Fruit fly (Drosophila melanogaster) whole organism, prepupa: ENCODE data around the gene Pex5.

Source experiments
- CG16779 ChIP-seq: fragments of 200-800 bp; sonication (Bioruptor generic); optimal IDR thresholded peaks from 3 replicates; lab custom pipeline; 2017; ENCODE audit warnings: missing biosample characterization, mild to moderate bottlenecking, missing genetic modification characterization
- CG3919 ChIP-seq: fragments of 200-800 bp; sonication (Bioruptor generic); optimal IDR thresholded peaks from 3 replicates; lab custom pipeline; 2016; ENCODE audit warnings: missing biosample characterization, missing genetic modification characterization
- pdm3 ChIP-seq: fragments of 200-800 bp; sonication (Bioruptor generic); optimal IDR thresholded peaks from 3 replicates; lab custom pipeline; 2016; ENCODE audit warnings: missing biosample characterization, missing genetic modification characterization
- ss ChIP-seq, 2 experiments: fragments of 200-800 bp; sonication (Bioruptor generic); optimal IDR thresholded peaks; 2 replicates in 1 of 2; 3 replicates in 1 of 2; lab custom pipeline; 2017 to 2018; ENCODE audit warnings: mild to moderate bottlenecking in 2 of 2, missing biosample characterization in 2 of 2, missing genetic modification characterization in 2 of 2, moderate library complexity in 1 of 2

DNA sequence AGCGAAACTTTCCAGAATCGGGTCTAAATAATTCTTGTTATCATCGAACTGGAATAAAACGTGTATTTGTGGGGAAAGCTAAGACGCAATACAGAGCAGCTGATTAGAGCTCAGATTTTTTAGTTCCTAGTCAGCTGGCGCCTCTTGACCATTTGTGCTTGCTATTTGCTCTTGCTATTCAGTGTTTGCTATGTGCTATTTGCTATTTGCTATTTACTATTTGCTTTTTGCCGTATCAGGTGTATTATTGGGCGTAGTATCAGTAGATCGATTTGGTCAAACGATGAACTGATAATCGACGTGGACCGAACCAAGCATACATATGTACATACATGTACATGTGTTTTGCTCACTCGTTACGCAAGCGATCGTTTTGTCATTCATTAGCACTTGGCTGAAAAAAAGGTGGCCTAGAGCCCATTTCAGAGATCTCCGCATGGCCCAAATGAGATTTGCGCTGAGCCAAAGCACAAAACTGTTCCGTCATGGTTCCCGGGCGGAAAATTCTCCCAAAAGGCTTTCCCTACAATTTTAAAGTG, 23.4 kb downstream of the Pex5 start:
- no peak for TF ChIP-seq pdm3 (GFP tag; lab: Kevin White, UChicago)
- TF ChIP-seq ss (GFP tag; optimal IDR thresholded peaks at IDR 0.05; lab: Kevin White, UChicago): no peak
- no peak for TF ChIP-seq CG16779 (tag; lab: Kevin White, UChicago)
- TF ChIP-seq CG3919 (GFP tag; lab: Kevin White, UChicago): no peak
